Worm (Caenorhabditis elegans): ENCODE measurements around the gene T04C9.3.

DNA sequence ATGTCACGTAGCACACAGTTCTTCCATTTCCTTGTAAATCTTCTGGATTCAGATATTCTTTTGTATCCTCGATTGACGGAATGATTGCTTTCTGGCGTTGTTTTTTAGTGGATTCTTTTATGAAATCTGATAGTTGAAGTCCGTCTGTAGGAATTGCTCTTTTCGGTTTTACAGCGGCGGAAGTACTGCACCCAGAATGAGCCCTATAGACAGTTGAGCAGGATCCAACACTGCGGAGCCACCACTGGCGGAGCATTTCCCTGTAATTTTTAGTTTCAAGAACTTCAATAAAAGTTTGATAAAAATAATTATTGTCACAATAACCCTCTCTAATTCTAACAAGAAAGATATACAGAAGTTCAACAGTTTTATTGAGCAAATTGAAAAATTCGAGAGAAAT lies 39.6 kb upstream of the T04C9.3 start, which contains the start of gene F25B5.5:
- TF ChIP-seq ama-1 (optimal IDR thresholded peaks at IDR 0.05) (no peak), ceh-30 (tag; optimal IDR thresholded peaks at IDR 0.05) (no peak), T23F11.4 (GFP tag; optimal IDR thresholded peaks at IDR 0.05) (no peak)

Measured in whole organism, late embryonic.